Fruit fly (Drosophila melanogaster) whole organism, embryonic: ENCODE results near the gene CG11811.

ENCODE experiments used
- B-H1 ChIP-seq: fragments of 200-800 bp; sonication (Bioruptor generic); IDR thresholded peaks from 3 replicates; pipeline ENCODE4 v1.3.6; 2022; ENCODE audit warnings: missing biosample characterization, missing genetic modification characterization
- BEAF-32 ChIP-seq: fragments of 200-800 bp; sonication (Bioruptor generic); optimal IDR thresholded peaks from 3 replicates; lab custom pipeline; 2017; ENCODE audit warnings: missing biosample characterization, missing genetic modification characterization, mild to moderate bottlenecking, moderate library complexity, missing genetic modification reagents
- CG10267 ChIP-seq: fragments of 200-800 bp; sonication (Bioruptor generic); optimal IDR thresholded peaks from 2 replicates; lab custom pipeline; 2018; ENCODE audit warnings: missing biosample characterization, mild to moderate bottlenecking, missing genetic modification characterization, moderate library complexity
- CG10431 ChIP-seq: fragments of 200-800 bp; sonication (Bioruptor generic); optimal IDR thresholded peaks from 3 replicates; lab custom pipeline; 2018; ENCODE audit warnings: missing biosample characterization, mild to moderate bottlenecking, missing genetic modification characterization
- CG11560 ChIP-seq: fragments of 200-800 bp; sonication (Bioruptor generic); IDR thresholded peaks from 3 replicates; pipeline ENCODE4 v1.3.6; 2022; ENCODE audit warnings: missing biosample characterization, missing genetic modification characterization
- CG12071 ChIP-seq: fragments of 200-800 bp; sonication (Bioruptor generic); optimal IDR thresholded peaks from 3 replicates; lab custom pipeline; 2018; ENCODE audit warnings: missing biosample characterization, mild to moderate bottlenecking, missing genetic modification characterization
- CG12104 ChIP-seq: fragments of 200-800 bp; sonication (Bioruptor generic); optimal IDR thresholded peaks from 3 replicates; lab custom pipeline; 2016; ENCODE audit warnings: missing biosample characterization, missing genetic modification characterization
- CG13123 ChIP-seq: fragments of 200-800 bp; sonication (Bioruptor generic); optimal IDR thresholded peaks from 2 replicates; lab custom pipeline; 2016; ENCODE audit warnings: missing biosample characterization, missing genetic modification characterization
- CG14441 ChIP-seq: fragments of 200-800 bp; sonication (Bioruptor generic); IDR thresholded peaks from 2 replicates; pipeline ENCODE4 v1.3.6; 2022; ENCODE audit warnings: missing biosample characterization, missing genetic modification characterization
- CG1602 ChIP-seq: fragments of 200-800 bp; sonication (Bioruptor generic); optimal IDR thresholded peaks from 3 replicates; lab custom pipeline; 2016; ENCODE audit warnings: missing biosample characterization, missing genetic modification characterization
- CG2199 ChIP-seq: fragments of 200-800 bp; sonication (Bioruptor generic); IDR thresholded peaks from 3 replicates; pipeline ENCODE4 v1.3.6; 2022; ENCODE audit warnings: missing biosample characterization, missing genetic modification characterization
- CG2712 ChIP-seq: fragments of 200-800 bp; optimal IDR thresholded peaks from 3 replicates; lab custom pipeline; 2019; ENCODE audit warnings: missing biosample characterization, mild to moderate bottlenecking, missing genetic modification characterization, moderate library complexity
- CG34224 ChIP-seq: fragments of 200-800 bp; sonication (Bioruptor generic); IDR thresholded peaks from 3 replicates; pipeline ENCODE4 v1.3.6; 2022; ENCODE audit warnings: missing biosample characterization, missing genetic modification characterization; ENCODE audit not compliant: partially characterized antibody
- CG3726 ChIP-seq: fragments of 200-800 bp; sonication (Bioruptor generic); IDR thresholded peaks from 3 replicates; pipeline ENCODE4, ENCODE4 v1.3.6; 2022; ENCODE audit warnings: missing biosample characterization, missing genetic modification characterization
- CG4404 ChIP-seq: fragments of 200-800 bp; sonication (Bioruptor generic); IDR thresholded peaks from 2 replicates; pipeline ENCODE4 v1.3.6; 2022; ENCODE audit warnings: missing biosample characterization, missing genetic modification characterization
- CG4424 ChIP-seq: fragments of 200-800 bp; sonication (Bioruptor generic); optimal IDR thresholded peaks from 3 replicates; lab custom pipeline; 2016; ENCODE audit warnings: missing biosample characterization, missing genetic modification characterization
- CG4820 ChIP-seq: fragments of 200-800 bp; sonication (Bioruptor generic); optimal IDR thresholded peaks from 3 replicates; lab custom pipeline; 2016; ENCODE audit warnings: missing biosample characterization, missing genetic modification characterization
- CG4854 ChIP-seq: fragments of 200-800 bp; sonication (Bioruptor generic); optimal IDR thresholded peaks from 2 replicates; lab custom pipeline; 2016; ENCODE audit warnings: missing biosample characterization, missing genetic modification characterization, inconsistent platforms
- CG5180 ChIP-seq: fragments of 200-800 bp; sonication (Bioruptor generic); optimal IDR thresholded peaks from 3 replicates; lab custom pipeline; 2017; ENCODE audit warnings: missing biosample characterization, missing genetic modification characterization, mild to moderate bottlenecking, moderate library complexity, missing genetic modification reagents
- CG8281 ChIP-seq: fragments of 200-800 bp; sonication (Bioruptor generic); optimal IDR thresholded peaks from 2 replicates; lab custom pipeline; 2018; ENCODE audit warnings: missing biosample characterization, mild to moderate bottlenecking, missing genetic modification characterization, moderate library complexity
- CG8359 ChIP-seq: fragments of 200-800 bp; sonication (Bioruptor generic); optimal IDR thresholded peaks from 2 replicates; lab custom pipeline; 2017; ENCODE audit warnings: missing biosample characterization, mild to moderate bottlenecking, missing genetic modification characterization, borderline replicate concordance
- CG8388 ChIP-seq: fragments of 200-800 bp; sonication (Bioruptor generic); optimal IDR thresholded peaks from 2 replicates; lab custom pipeline; 2019; ENCODE audit warnings: missing biosample characterization, mild to moderate bottlenecking, missing genetic modification characterization, moderate library complexity
- CG8924 ChIP-seq: fragments of 200-800 bp; optimal IDR thresholded peaks from 3 replicates; lab custom pipeline; 2019; ENCODE audit warnings: missing biosample characterization, mild to moderate bottlenecking, missing genetic modification characterization, moderate library complexity
- CG9437 ChIP-seq: fragments of 200-800 bp; sonication (Bioruptor generic); optimal IDR thresholded peaks from 2 replicates; lab custom pipeline; 2018; ENCODE audit warnings: missing biosample characterization, mild to moderate bottlenecking, missing genetic modification characterization
- CG9876 ChIP-seq: fragments of 200-800 bp; sonication (Bioruptor generic); optimal IDR thresholded peaks from 2 replicates; lab custom pipeline; 2016; ENCODE audit warnings: missing biosample characterization, missing genetic modification characterization
- HmgD ChIP-seq: fragments of 200-800 bp; sonication (Bioruptor generic); optimal IDR thresholded peaks from 3 replicates; lab custom pipeline; 2016; ENCODE audit warnings: missing biosample characterization, missing genetic modification characterization
- Jarid2 ChIP-seq: fragments of 200-800 bp; sonication (Bioruptor generic); optimal IDR thresholded peaks from 3 replicates; lab custom pipeline; 2017; ENCODE audit warnings: mild to moderate bottlenecking, missing biosample characterization, missing genetic modification reagents, missing genetic modification characterization
- MTF-1 ChIP-seq: fragments of 200-800 bp; sonication (Bioruptor generic); optimal IDR thresholded peaks from 2 replicates; lab custom pipeline; 2018; ENCODE audit warnings: missing biosample characterization, mild to moderate bottlenecking, missing genetic modification characterization, borderline replicate concordance
- Nf-YB ChIP-seq: fragments of 200-800 bp; sonication (Bioruptor generic); optimal IDR thresholded peaks from 3 replicates; lab custom pipeline; 2019; ENCODE audit warnings: missing biosample characterization, mild to moderate bottlenecking, missing genetic modification characterization, moderate library complexity
- Oli ChIP-seq: fragments of 200-800 bp; sonication (Bioruptor generic); optimal IDR thresholded peaks from 2 replicates; lab custom pipeline; 2018; ENCODE audit warnings: missing biosample characterization, mild to moderate bottlenecking, missing genetic modification characterization, moderate library complexity
- Ravus ChIP-seq: fragments of 200-800 bp; sonication (Bioruptor generic); IDR thresholded peaks from 2 replicates; pipeline ENCODE4 v1.3.6; 2022; ENCODE audit warnings: missing biosample characterization, missing genetic modification characterization
- Sin3A ChIP-seq: fragments of >200 bp; optimal IDR thresholded peaks from 2 replicates; lab custom pipeline; 2018
- YL-1 ChIP-seq: fragments of 200-800 bp; sonication (Bioruptor generic); optimal IDR thresholded peaks from 3 replicates; lab custom pipeline; 2017; ENCODE audit warnings: missing biosample characterization, mild to moderate bottlenecking, missing genetic modification characterization
- ac ChIP-seq: fragments of 200-800 bp; sonication (Bioruptor generic); optimal IDR thresholded peaks from 3 replicates; lab custom pipeline; 2017; ENCODE audit warnings: missing biosample characterization, mild to moderate bottlenecking, missing genetic modification characterization
- bigmax ChIP-seq: fragments of 200-800 bp; sonication (Bioruptor generic); optimal IDR thresholded peaks from 2 replicates; lab custom pipeline; 2018; ENCODE audit warnings: missing biosample characterization, mild to moderate bottlenecking, missing genetic modification characterization
- br ChIP-seq: fragments of >200 bp; optimal IDR thresholded peaks from 2 replicates; lab custom pipeline; 2017
- bsh ChIP-seq, 2 experiments: fragments of 200-800 bp; sonication (Bioruptor generic); optimal IDR thresholded peaks; 2 replicates each; lab custom pipeline; 2017 to 2018; ENCODE audit warnings: mild to moderate bottlenecking in 2 of 2, missing biosample characterization in 2 of 2, missing genetic modification characterization in 2 of 2, moderate library complexity in 1 of 2
- ci ChIP-seq: fragments of 200-800 bp; sonication (Bioruptor generic); IDR thresholded peaks from 3 replicates; pipeline ENCODE4 v1.3.6; 2022; ENCODE audit warnings: missing biosample characterization, missing genetic modification characterization
- ewg ChIP-seq: fragments of 200-800 bp; sonication (Bioruptor generic); optimal IDR thresholded peaks from 3 replicates; lab custom pipeline; 2017; ENCODE audit warnings: mild to moderate bottlenecking, missing biosample characterization, missing genetic modification reagents, missing genetic modification characterization
- fd102C ChIP-seq: fragments of 200-800 bp; sonication (Bioruptor generic); optimal IDR thresholded peaks from 2 replicates; lab custom pipeline; 2018; ENCODE audit warnings: missing biosample characterization, mild to moderate bottlenecking, missing genetic modification characterization, moderate library complexity
- kah ChIP-seq: fragments of 200-800 bp; sonication (Bioruptor generic); optimal IDR thresholded peaks from 2 replicates; lab custom pipeline; 2018; ENCODE audit warnings: missing biosample characterization, mild to moderate bottlenecking, missing genetic modification characterization
- knrl ChIP-seq: fragments of 200-800 bp; sonication (Bioruptor generic); IDR thresholded peaks from 3 replicates; pipeline ENCODE4 v1.3.6; 2022; ENCODE audit warnings: missing biosample characterization, missing genetic modification characterization; ENCODE audit not compliant: partially characterized antibody
- nom ChIP-seq: fragments of 200-800 bp; sonication (Bioruptor generic); optimal IDR thresholded peaks from 2 replicates; lab custom pipeline; 2017; ENCODE audit warnings: missing biosample characterization, missing genetic modification characterization, mild to moderate bottlenecking, moderate library complexity, missing genetic modification reagents
- odd ChIP-seq: fragments of 200-800 bp; sonication (Bioruptor generic); optimal IDR thresholded peaks from 2 replicates; lab custom pipeline; 2017; ENCODE audit warnings: missing biosample characterization, mild to moderate bottlenecking, missing genetic modification characterization
- sna ChIP-seq: fragments of 200-800 bp; sonication (Bioruptor generic); IDR thresholded peaks from 2 replicates; pipeline ENCODE4 v1.3.6; 2022; ENCODE audit warnings: missing biosample characterization, missing genetic modification characterization; ENCODE audit not compliant: partially characterized antibody
- sr ChIP-seq: fragments of 200-800 bp; sonication (Bioruptor generic); IDR thresholded peaks from 3 replicates; pipeline ENCODE4 v1.3.6; 2022; ENCODE audit warnings: missing biosample characterization, missing genetic modification characterization
- ssp ChIP-seq: fragments of 200-800 bp; sonication (Bioruptor generic); IDR thresholded peaks from 2 replicates; pipeline ENCODE4 v1.3.6; 2022; ENCODE audit warnings: missing biosample characterization, missing genetic modification characterization
- wor ChIP-seq: fragments of 200-800 bp; sonication (Bioruptor generic); IDR thresholded peaks from 2 replicates; pipeline ENCODE4 v1.3.6; 2022; ENCODE audit warnings: missing biosample characterization, missing genetic modification characterization
- z ChIP-seq: fragments of 200-800 bp; sonication (Bioruptor generic); IDR thresholded peaks from 3 replicates; pipeline ENCODE4 v1.3.6; 2022; ENCODE audit warnings: missing biosample characterization, missing genetic modification characterization

The CG11811 gene

DNA sequence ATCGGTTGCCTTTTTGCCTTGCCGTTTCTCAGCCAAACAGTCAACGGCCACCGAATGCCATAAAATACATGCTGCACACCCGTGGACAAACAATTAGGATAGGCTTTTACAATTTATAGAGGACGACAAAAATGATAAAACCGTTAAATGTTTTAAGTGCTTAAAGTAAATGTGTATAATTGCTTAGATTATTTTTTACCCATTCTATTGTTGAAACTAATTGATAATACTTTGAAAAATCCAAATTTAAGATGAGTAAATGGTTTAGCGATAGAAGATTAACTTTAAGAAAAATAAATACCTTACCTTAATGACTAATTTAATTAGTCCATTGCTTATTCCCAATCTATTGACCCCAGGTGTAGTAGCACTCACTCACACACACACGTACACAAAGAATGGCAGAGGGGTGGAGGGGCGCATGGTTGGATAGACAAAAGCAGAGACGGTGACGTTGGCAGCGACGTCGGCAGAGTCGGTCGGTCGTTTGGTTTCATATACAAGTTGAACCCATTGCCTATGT is 12.2 kb upstream of the CG11811 start (continued):
- peak; percentile 98 for TF ChIP-seq CG8924
- peak; percentile 89; the same call in 1 of the 3 replicates for TF ChIP-seq CG2199
- peak; percentile 34; the same call in 1 of the 3 replicates for TF ChIP-seq CG34224 (GFP tag; lab: Robert Waterston, UW)
- peak; percentile 88 for TF ChIP-seq wor (GFP tag; lab: Robert Waterston, UW)
- peak; percentile 89 for TF ChIP-seq YL-1
- peak; percentile 88 for TF ChIP-seq B-H1 (GFP tag; lab: Robert Waterston, UW)
- TF ChIP-seq nom (GFP tag; lab: Kevin White, UChicago), result peak; percentile 78
- TF ChIP-seq Ravus (GFP tag; lab: Robert Waterston, UW), result peak; percentile 83
- peak; percentile 98 for TF ChIP-seq CG2712 (tag; lab: Kevin White, UChicago)
- TF ChIP-seq CG14441 (GFP tag; lab: Robert Waterston, UW), result peak; percentile 88
- TF ChIP-seq CG3726 (GFP tag; lab: Robert Waterston, UW), result peak; percentile 89; the same call in 1 of the 3 replicates
- peak; percentile 76 for TF ChIP-seq CG8281 (tag; lab: Kevin White, UChicago)
- peak; percentile 71 for TF ChIP-seq ac
- peak; percentile 71 for TF ChIP-seq CG13123 (GFP tag; lab: Kevin White, UChicago)
- TF ChIP-seq CG11560 (tag; lab: Robert Waterston, UW), result peak; percentile 80
- TF ChIP-seq Jarid2, result peak; percentile 79
- peak; percentile 69; the same call in 1 of the 3 replicates for TF ChIP-seq z (GFP tag; lab: Robert Waterston, UW)
- TF ChIP-seq ewg (GFP tag; lab: Kevin White, UChicago), result peak; percentile 85
- peak; percentile 83 for TF ChIP-seq kah (GFP tag; lab: Kevin White, UChicago)
- peak; percentile 96 for TF ChIP-seq Oli (tag; lab: Kevin White, UChicago)
- TF ChIP-seq CG9876 (GFP tag; lab: Kevin White, UChicago), result peak; percentile 26
- peak; percentile 81 for TF ChIP-seq CG8359
- peak; percentile 86 for TF ChIP-seq CG1602 (GFP tag; lab: Kevin White, UChicago)
- peak; percentile 96 for TF ChIP-seq CG12104 (GFP tag; lab: Kevin White, UChicago)
- peak; percentile 95 for TF ChIP-seq odd (GFP tag; lab: Kevin White, UChicago)
- no peak; the same call in none of the 3 replicates for TF ChIP-seq ci
- TF ChIP-seq knrl, result no peak
- TF ChIP-seq BEAF-32 (GFP tag; lab: Kevin White, UChicago), result peak; percentile 6
- peak; percentile 87 for TF ChIP-seq CG12071 (GFP tag; lab: Kevin White, UChicago)
- TF ChIP-seq CG4854, result peak; percentile 88
- peak; percentile 85 for TF ChIP-seq ssp (GFP tag; lab: Robert Waterston, UW)
- no peak for TF ChIP-seq br
- TF ChIP-seq CG9437 (GFP tag; lab: Kevin White, UChicago), result peak; percentile 93
- TF ChIP-seq CG4424, result peak; percentile 91
- TF ChIP-seq CG4404 (GFP tag; lab: Robert Waterston, UW), result peak; percentile 92
- TF ChIP-seq Nf-YB (GFP tag; lab: Kevin White, UChicago), result peak; percentile 85
- peak; percentile 76 to 91 for TF ChIP-seq bsh (GFP tag; optimal IDR thresholded peaks at IDR 0.05; lab: Kevin White, UChicago)
- peak; percentile 60 for TF ChIP-seq HmgD (GFP tag; lab: Kevin White, UChicago)
- TF ChIP-seq CG8388, result peak; percentile 97
- peak; percentile 86 for TF ChIP-seq CG4820 (GFP tag; lab: Kevin White, UChicago)
- peak; percentile 70 for TF ChIP-seq MTF-1 (GFP tag; lab: Kevin White, UChicago)
- no peak for TF ChIP-seq sna (GFP tag; lab: Robert Waterston, UW)
- peak; percentile 92 for TF ChIP-seq CG10267 (tag; lab: Kevin White, UChicago)
- TF ChIP-seq CG10431 (GFP tag; lab: Kevin White, UChicago), result peak; percentile 92
- 0 out of 3 replicates have a peak, but pooled peaks have one; percentile 17 for TF ChIP-seq sr (GFP tag; lab: Robert Waterston, UW)
- TF ChIP-seq bigmax (GFP tag; lab: Kevin White, UChicago), result peak; percentile 57
- TF ChIP-seq CG5180 (GFP tag; lab: Kevin White, UChicago), result peak; percentile 90
- TF ChIP-seq Sin3A, result no peak
- peak; percentile 76 for TF ChIP-seq fd102C (GFP tag; lab: Kevin White, UChicago)
